Worm (Caenorhabditis elegans): Measurements from ENCODE around the gene str-168.

- TF ChIP-seq him-1 (tag; optimal IDR thresholded peaks at IDR 0.05) (no peak), W03F9.2 (tag; optimal IDR thresholded peaks at IDR 0.05) (no peak), dao-5 (tag; optimal IDR thresholded peaks at IDR 0.05) (no peak)
These were observed 15.1 kb downstream of the str-168 start, which contains the start of gene str-163 for ce11 chrIV:4953887-4954286.
